Fruit fly (Drosophila melanogaster) whole organism, embryonic: ENCODE results near the gene Rbm13.

Experiments used
- CG10565 ChIP-seq: fragments of 200-800 bp; sonication (Bioruptor generic); optimal IDR thresholded peaks from 3 replicates; lab custom pipeline; 2016; ENCODE audit warnings: missing biosample characterization, mild to moderate bottlenecking, missing genetic modification characterization
- CG10979 ChIP-seq: fragments of 200-800 bp; sonication (Bioruptor generic); optimal IDR thresholded peaks from 2 replicates; lab custom pipeline; 2018; ENCODE audit warnings: missing biosample characterization, mild to moderate bottlenecking, missing genetic modification characterization, moderate library complexity
- CG11085 ChIP-seq: fragments of 200-800 bp; sonication (Bioruptor generic); IDR thresholded peaks from 2 replicates; pipeline ENCODE4 v1.3.6; 2022; ENCODE audit warnings: missing biosample characterization, missing genetic modification characterization
- CG11560 ChIP-seq: fragments of 200-800 bp; sonication (Bioruptor generic); IDR thresholded peaks from 3 replicates; pipeline ENCODE4 v1.3.6; 2022; ENCODE audit warnings: missing biosample characterization, missing genetic modification characterization
- CG13296 ChIP-seq: fragments of 200-800 bp; sonication (Bioruptor generic); optimal IDR thresholded peaks from 3 replicates; lab custom pipeline; 2018; ENCODE audit warnings: missing biosample characterization, mild to moderate bottlenecking, missing genetic modification characterization
- CG14710 ChIP-seq: fragments of 200-800 bp; sonication (Bioruptor generic); optimal IDR thresholded peaks from 3 replicates; lab custom pipeline; 2019; ENCODE audit warnings: missing biosample characterization, mild to moderate bottlenecking, missing genetic modification characterization, moderate library complexity
- CG15011 ChIP-seq: fragments of 200-800 bp; sonication (Bioruptor generic); optimal IDR thresholded peaks from 3 replicates; lab custom pipeline; 2018; ENCODE audit warnings: missing biosample characterization, mild to moderate bottlenecking, missing genetic modification characterization
- CG16779 ChIP-seq: fragments of 200-800 bp; sonication (Bioruptor generic); IDR thresholded peaks from 2 replicates; pipeline ENCODE4 v1.3.6; 2022; ENCODE audit warnings: missing biosample characterization, missing genetic modification characterization
- CG18262 ChIP-seq: fragments of 200-800 bp; optimal IDR thresholded peaks from 3 replicates; lab custom pipeline; 2019; ENCODE audit warnings: missing biosample characterization, mild to moderate bottlenecking, missing genetic modification characterization, moderate library complexity
- CG31388 ChIP-seq: fragments of 200-800 bp; sonication (Bioruptor generic); optimal IDR thresholded peaks from 2 replicates; lab custom pipeline; 2016; ENCODE audit warnings: missing biosample characterization, missing genetic modification characterization
- CG34376 ChIP-seq: fragments of 200-800 bp; sonication (Bioruptor generic); optimal IDR thresholded peaks from 2 replicates; lab custom pipeline; 2018; ENCODE audit warnings: missing biosample characterization, mild to moderate bottlenecking, missing genetic modification characterization
- CG43689 ChIP-seq: fragments of 200-800 bp; sonication (Bioruptor generic); IDR thresholded peaks from 2 replicates; pipeline ENCODE4 v1.3.6; 2022; ENCODE audit warnings: missing biosample characterization, missing genetic modification characterization
- CG4404 ChIP-seq: fragments of 200-800 bp; sonication (Bioruptor generic); IDR thresholded peaks from 2 replicates; pipeline ENCODE4 v1.3.6; 2022; ENCODE audit warnings: missing biosample characterization, missing genetic modification characterization
- CG6683 ChIP-seq: fragments of 200-800 bp; sonication (Bioruptor generic); optimal IDR thresholded peaks from 2 replicates; lab custom pipeline; 2017; ENCODE audit warnings: missing biosample characterization, mild to moderate bottlenecking, missing genetic modification characterization, missing genetic modification reagents
- CG8388 ChIP-seq: fragments of 200-800 bp; sonication (Bioruptor generic); optimal IDR thresholded peaks from 2 replicates; lab custom pipeline; 2019; ENCODE audit warnings: missing biosample characterization, mild to moderate bottlenecking, missing genetic modification characterization, moderate library complexity
- CG8924 ChIP-seq: fragments of 200-800 bp; optimal IDR thresholded peaks from 3 replicates; lab custom pipeline; 2019; ENCODE audit warnings: missing biosample characterization, mild to moderate bottlenecking, missing genetic modification characterization, moderate library complexity
- CG9727 ChIP-seq: fragments of 200-800 bp; sonication (Bioruptor generic); optimal IDR thresholded peaks from 3 replicates; lab custom pipeline; 2017; ENCODE audit warnings: missing biosample characterization, mild to moderate bottlenecking, missing genetic modification characterization
- CoRest ChIP-seq: fragments of 200-800 bp; sonication (Bioruptor generic); optimal IDR thresholded peaks from 3 replicates; lab custom pipeline; 2018; ENCODE audit warnings: missing biosample characterization, mild to moderate bottlenecking, missing genetic modification characterization, moderate library complexity
- CrebB ChIP-seq: fragments of 200-800 bp; sonication (Bioruptor generic); optimal IDR thresholded peaks from 3 replicates; lab custom pipeline; 2018; ENCODE audit warnings: missing biosample characterization, mild to moderate bottlenecking, missing genetic modification characterization
- D19A ChIP-seq: fragments of 200-800 bp; optimal IDR thresholded peaks from 3 replicates; lab custom pipeline; 2019; ENCODE audit warnings: missing biosample characterization, mild to moderate bottlenecking, missing genetic modification characterization, moderate library complexity
- Dip3 ChIP-seq: fragments of 200-800 bp; sonication (Bioruptor generic); optimal IDR thresholded peaks from 3 replicates; lab custom pipeline; 2016; ENCODE audit warnings: missing biosample characterization, missing genetic modification characterization
- Dll ChIP-seq: fragments of 200-800 bp; sonication (Bioruptor generic); IDR thresholded peaks from 4 replicates; pipeline ENCODE4 v1.3.6; 2022; ENCODE audit warnings: missing biosample characterization, missing genetic modification characterization; ENCODE audit not compliant: partially characterized antibody
- Hmx ChIP-seq: fragments of 200-800 bp; sonication (Bioruptor generic); optimal IDR thresholded peaks from 2 replicates; lab custom pipeline; 2016; ENCODE audit warnings: missing biosample characterization, missing genetic modification characterization
- Kr ChIP-seq: fragments of 200-800 bp; sonication (Bioruptor generic); optimal IDR thresholded peaks from 2 replicates; lab custom pipeline; 2017; ENCODE audit warnings: missing biosample characterization, mild to moderate bottlenecking, missing genetic modification characterization
- MTF-1 ChIP-seq: fragments of 200-800 bp; sonication (Bioruptor generic); optimal IDR thresholded peaks from 2 replicates; lab custom pipeline; 2018; ENCODE audit warnings: missing biosample characterization, mild to moderate bottlenecking, missing genetic modification characterization, borderline replicate concordance
- Med ChIP-seq: fragments of 200-800 bp; sonication (Bioruptor generic); peaks from one replicate; lab custom pipeline; 2016; ENCODE audit warnings: missing biosample characterization, missing genetic modification characterization, mild to moderate bottlenecking, inconsistent platforms, moderate library complexity
- Side ChIP-seq: fragments of 200-800 bp; sonication (Bioruptor generic); optimal IDR thresholded peaks from 2 replicates; lab custom pipeline; 2016; ENCODE audit warnings: missing biosample characterization, missing genetic modification characterization
- al ChIP-seq: fragments of 200-800 bp; sonication (Bioruptor generic); IDR thresholded peaks from 2 replicates; pipeline ENCODE4 v1.3.6; 2022; ENCODE audit warnings: missing biosample characterization, missing genetic modification characterization
- ash1 ChIP-seq: fragments of 200-800 bp; sonication (Bioruptor generic); optimal IDR thresholded peaks from 2 replicates; lab custom pipeline; 2018; ENCODE audit warnings: missing biosample characterization, mild to moderate bottlenecking, missing genetic modification characterization
- bowl ChIP-seq: fragments of 200-800 bp; sonication (Bioruptor generic); IDR thresholded peaks from 2 replicates; pipeline ENCODE4 v1.3.6; 2022; ENCODE audit warnings: missing biosample characterization, missing genetic modification characterization
- cato ChIP-seq: fragments of 200-800 bp; sonication (Bioruptor generic); optimal IDR thresholded peaks from 2 replicates; lab custom pipeline; 2016; ENCODE audit warnings: missing biosample characterization, missing genetic modification characterization, borderline replicate concordance
- chif ChIP-seq, 2 experiments: fragments of 200-800 bp; sonication (Bioruptor generic); optimal IDR thresholded peaks; 3 replicates each; lab custom pipeline; 2016; ENCODE audit warnings: missing biosample characterization in 2 of 2, missing genetic modification characterization in 2 of 2
- corto ChIP-seq: fragments of 200-800 bp; sonication (Bioruptor generic); optimal IDR thresholded peaks from 2 replicates; lab custom pipeline; 2016; ENCODE audit warnings: missing biosample characterization, mild to moderate bottlenecking, missing genetic modification characterization, moderate library complexity
- da ChIP-seq: fragments of 200-800 bp; sonication (Bioruptor generic); optimal IDR thresholded peaks from 2 replicates; lab custom pipeline; 2016; ENCODE audit warnings: missing biosample characterization, missing genetic modification characterization
- dm ChIP-seq: fragments of 200-800 bp; sonication (Bioruptor generic); optimal IDR thresholded peaks from 3 replicates; lab custom pipeline; 2016; ENCODE audit warnings: missing biosample characterization, missing genetic modification characterization
- fd102C ChIP-seq: fragments of 200-800 bp; sonication (Bioruptor generic); optimal IDR thresholded peaks from 2 replicates; lab custom pipeline; 2018; ENCODE audit warnings: missing biosample characterization, mild to moderate bottlenecking, missing genetic modification characterization, moderate library complexity
- gsb ChIP-seq: fragments of 200-800 bp; sonication (Bioruptor generic); IDR thresholded peaks from 2 replicates; pipeline ENCODE4 v1.3.6; 2022; ENCODE audit warnings: missing biosample characterization, missing genetic modification characterization
- gsb-n ChIP-seq: fragments of 200-800 bp; sonication (Bioruptor generic); optimal IDR thresholded peaks from 3 replicates; lab custom pipeline; 2018; ENCODE audit warnings: missing biosample characterization, mild to moderate bottlenecking, missing genetic modification characterization
- kay ChIP-seq: fragments of 200-800 bp; sonication (Bioruptor generic); optimal IDR thresholded peaks from 2 replicates; lab custom pipeline; 2016; ENCODE audit warnings: missing biosample characterization, missing genetic modification characterization
- lov ChIP-seq, 2 experiments: fragments of 200-800 bp in 1 of 2; fragments of >200 bp in 1 of 2; sonication (Bioruptor generic) in 1 of 2; IDR thresholded peaks in 1 of 2; optimal IDR thresholded peaks in 1 of 2; 2 replicates in 1 of 2; 3 replicates in 1 of 2; pipeline versions ENCODE4 v1.3.6 to Lab custom; 2017 to 2022; ENCODE audit warnings: missing biosample characterization in 1 of 2, missing genetic modification characterization in 1 of 2
- mld ChIP-seq: fragments of 200-800 bp; sonication (Bioruptor generic); IDR thresholded peaks from 3 replicates; pipeline ENCODE4 v1.3.6; 2022; ENCODE audit warnings: missing biosample characterization, missing genetic modification characterization; ENCODE audit not compliant: partially characterized antibody
- pho ChIP-seq: fragments of 200-800 bp; sonication (Bioruptor generic); optimal IDR thresholded peaks from 2 replicates; lab custom pipeline; 2016; ENCODE audit warnings: missing biosample characterization, missing genetic modification characterization
- shn ChIP-seq: fragments of 200-800 bp; sonication (Bioruptor generic); optimal IDR thresholded peaks from 3 replicates; lab custom pipeline; 2016; ENCODE audit warnings: missing biosample characterization, missing genetic modification characterization
- stwl ChIP-seq: fragments of 200-800 bp; sonication (Bioruptor generic); optimal IDR thresholded peaks from 3 replicates; lab custom pipeline; 2018; ENCODE audit warnings: missing biosample characterization, mild to moderate bottlenecking, missing genetic modification characterization, moderate library complexity
- tll ChIP-seq, 2 experiments: fragments of 200-800 bp in 1 of 2; fragments of >200 bp in 1 of 2; sonication (Bioruptor generic) in 1 of 2; optimal IDR thresholded peaks; 2 replicates each; lab custom pipeline; 2017 to 2019; ENCODE audit warnings: missing biosample characterization in 2 of 2, missing genetic modification characterization in 2 of 2, mild to moderate bottlenecking in 1 of 2, moderate library complexity in 1 of 2
- toy ChIP-seq: fragments of 200-800 bp; sonication (Bioruptor generic); IDR thresholded peaks from 2 replicates; pipeline ENCODE4 v1.3.6; 2022; ENCODE audit warnings: missing biosample characterization, missing genetic modification characterization
- trem ChIP-seq: fragments of 200-800 bp; optimal IDR thresholded peaks from 3 replicates; lab custom pipeline; 2019; ENCODE audit warnings: missing biosample characterization, mild to moderate bottlenecking, missing genetic modification characterization, moderate library complexity
- usp ChIP-seq: fragments of >200 bp; optimal IDR thresholded peaks from 2 replicates; lab custom pipeline; 2017; ENCODE audit warnings: missing biosample characterization, missing genetic modification characterization
- z ChIP-seq: fragments of 200-800 bp; sonication (Bioruptor generic); IDR thresholded peaks from 3 replicates; pipeline ENCODE4 v1.3.6; 2022; ENCODE audit warnings: missing biosample characterization, missing genetic modification characterization

The Rbm13 gene

DNA sequence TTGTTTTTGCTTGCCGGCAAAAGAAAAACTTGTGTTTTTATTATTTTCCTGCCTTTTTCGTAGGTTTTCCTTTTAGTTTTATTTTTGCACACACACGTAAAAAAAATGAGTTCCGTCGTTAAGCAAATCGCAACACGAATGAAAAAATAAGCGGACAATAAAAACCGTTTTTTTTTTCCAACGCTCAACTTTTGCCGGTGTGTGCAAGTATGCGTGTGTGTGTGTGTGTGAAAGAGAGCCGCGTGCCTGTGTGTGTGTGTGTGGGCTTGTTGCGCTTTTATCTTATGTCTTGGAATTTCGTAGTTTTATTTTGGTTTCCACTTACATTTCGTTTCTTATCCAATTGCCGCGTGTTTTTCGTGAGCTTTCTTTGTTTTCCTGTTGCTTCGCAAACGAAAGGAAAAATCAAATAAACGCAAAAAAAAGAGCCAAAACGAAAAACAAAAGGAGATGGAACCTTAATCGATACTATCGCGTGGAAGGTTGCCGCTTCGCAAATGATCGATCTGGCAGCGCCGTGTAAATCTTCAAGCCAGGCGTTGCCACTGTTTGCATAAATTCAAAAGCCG lies 3.6 kb upstream of the Rbm13 start, which contains the start of gene Moe (continued):
- TF ChIP-seq CG18262 (tag; lab: Kevin White, UChicago) (no peak), cato (GFP tag; lab: Kevin White, UChicago) (no peak), pho (GFP tag; lab: Kevin White, UChicago) (peak; percentile 65), CrebB (tag; lab: Kevin White, UChicago) (no peak), stwl (tag; lab: Kevin White, UChicago) (peak; percentile 62), corto (no peak), z (GFP tag; lab: Robert Waterston, UW) (no peak), CG10979 (tag; lab: Kevin White, UChicago) (peak; percentile 6), da (GFP tag; lab: Kevin White, UChicago) (no peak), Hmx (GFP tag; lab: Kevin White, UChicago) (no peak), CG14710 (peak; percentile 62), CG8924 (tag; lab: Kevin White, UChicago) (peak; percentile 39), gsb-n (tag; lab: Kevin White, UChicago) (no peak), trem (tag; lab: Kevin White, UChicago) (peak; percentile 48), CoRest (tag; lab: Kevin White, UChicago) (peak; percentile 59), Side (GFP tag; lab: Kevin White, UChicago) (peak; percentile 34), CG16779 (GFP tag; lab: Robert Waterston, UW) (no peak), CG43689 (GFP tag; lab: Robert Waterston, UW) (no peak), CG11085 (GFP tag; lab: Robert Waterston, UW) (peak; percentile 57), bowl (GFP tag; lab: Robert Waterston, UW) (no peak), shn (peak; percentile 48), mld (peak; percentile 25; the same call in 1 of the 3 replicates), chif (GFP tag; optimal IDR thresholded peaks at IDR 0.05; lab: Kevin White, UChicago) (peak; percentile 17 to 44), CG9727 (peak; percentile 13), toy (no peak), Dll (peak; percentile 86), Dip3 (GFP tag; lab: Kevin White, UChicago) (peak; percentile 68), CG8388 (no peak), al (GFP tag; lab: Robert Waterston, UW) (0 out of 2 replicates have a peak, but pooled peaks have one; percentile 26), Kr (no peak), CG6683 (GFP tag; lab: Kevin White, UChicago) (no peak), fd102C (GFP tag; lab: Kevin White, UChicago) (no peak), D19A (tag; lab: Kevin White, UChicago) (no peak), CG4404 (peak; percentile 15; the same call in 1 of the 2 replicates), lov (optimal IDR thresholded peaks at IDR 0.05; lab: Kevin White, UChicago) (no peak), lov (GFP tag; IDR thresholded peaks at IDR 0.05; lab: Robert Waterston, UW) (no peak), usp (GFP tag; lab: Kevin White, UChicago) (no peak), CG10565 (GFP tag; lab: Kevin White, UChicago) (no peak), tll (GFP tag; optimal IDR thresholded peaks at IDR 0.05; lab: Kevin White, UChicago) (no peak), MTF-1 (GFP tag; lab: Kevin White, UChicago) (no peak), CG34376 (no peak), gsb (GFP tag; lab: Robert Waterston, UW) (no peak), kay (GFP tag; lab: Kevin White, UChicago) (no peak), CG13296 (GFP tag; lab: Kevin White, UChicago) (no peak), ash1 (GFP tag; lab: Kevin White, UChicago) (no peak), CG15011 (GFP tag; lab: Kevin White, UChicago) (no peak), CG11560 (no peak), Med (GFP tag; lab: Kevin White, UChicago) (peak; percentile 89), dm (GFP tag; lab: Kevin White, UChicago) (peak; percentile 29), CG31388 (GFP tag; lab: Kevin White, UChicago) (no peak)
